Fruit fly (Drosophila melanogaster): Measurements from ENCODE around the gene CG7376.

Gene CG7376

dm6 chr3L:6138018-6138417 is 36.0 kb upstream of the CG7376 start, which contains the start of gene Lcp65Ae (continued):
- TF ChIP-seq pan (optimal IDR thresholded peaks at IDR 0.05) (no peak), pan (GFP tag; optimal IDR thresholded peaks at IDR 0.05 in 1 of 2, IDR thresholded peaks at IDR 0.05 in 1 of 2) (no peak), Sry-δ (GFP tag; optimal IDR thresholded peaks at IDR 0.05) (no peak), mirr (GFP tag; optimal IDR thresholded peaks at IDR 0.05) (no peak), CrebB (tag; optimal IDR thresholded peaks at IDR 0.05) (no peak), knrl (GFP tag; IDR thresholded peaks at IDR 0.05; ENCODE audit: partially characterized antibody) (no peak), CG2199 (GFP tag; IDR thresholded peaks at IDR 0.05) (no peak)

- TF ChIP-seq ato (GFP tag; IDR thresholded peaks at IDR 0.05; ENCODE audit: partially characterized antibody) (no peak), ems (GFP tag; optimal IDR thresholded peaks at IDR 0.05) (no peak), CG15073 (GFP tag; optimal IDR thresholded peaks at IDR 0.05) (no peak), CG11398 (GFP tag; optimal IDR thresholded peaks at IDR 0.05) (no peak), chinmo (GFP tag; IDR thresholded peaks at IDR 0.05; ENCODE audit: partially characterized antibody) (peak; percentile 79; the same call in 3 of the 4 replicates), abd-A (tag; optimal IDR thresholded peaks at IDR 0.05) (peak; percentile 62), vvl (GFP tag; IDR thresholded peaks at IDR 0.05) (peak; percentile 76), sd (tag; optimal IDR thresholded peaks at IDR 0.05) (peak; percentile 51), rib (GFP tag; IDR thresholded peaks at IDR 0.05) (peak; percentile 51; the same call in 1 of the 2 replicates)
Measured at dm6 chr3L:6138586-6138985, 35.5 kb upstream of the CG7376 start.

DNA sequence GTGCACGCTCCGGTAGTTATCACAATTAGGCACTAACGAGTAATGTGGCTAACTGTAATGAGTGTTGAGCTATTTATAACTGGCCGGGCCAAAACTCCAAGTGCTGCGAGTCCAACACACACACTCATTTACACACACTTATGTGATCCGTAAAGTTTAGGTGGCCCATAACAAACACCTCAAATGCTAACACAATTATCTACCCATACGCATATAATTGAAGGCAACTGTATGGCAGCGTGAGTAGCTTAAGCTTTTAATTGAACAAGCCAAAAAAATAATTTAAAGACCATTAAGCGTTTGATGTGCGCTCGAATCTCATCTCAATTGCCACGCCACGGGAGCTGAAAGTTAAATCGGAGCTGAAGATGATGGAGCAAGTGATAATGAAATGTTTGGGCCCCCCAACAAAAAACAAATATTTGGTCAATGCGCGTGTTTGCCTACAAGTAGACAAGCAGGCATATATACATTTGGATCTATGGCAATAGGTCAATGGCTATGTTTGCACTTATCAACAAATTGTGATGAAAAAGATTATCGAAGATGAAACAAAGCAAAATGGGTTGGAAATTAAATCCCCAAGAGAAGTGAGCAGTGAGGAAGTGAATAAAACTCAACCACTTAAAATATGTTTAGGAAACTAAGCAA is 34.0 kb upstream of the CG7376 start, which contains the start of gene Cpr65Av:
Gene Cpr65Av (minus strand): TSS at position 51 of the 651 bp plus-strand sequence.
- no peak for TF ChIP-seq fd102C (GFP tag; optimal IDR thresholded peaks at IDR 0.05)
- no peak for TF ChIP-seq Hr39 (optimal IDR thresholded peaks at IDR 0.05)
- no peak for TF ChIP-seq Xrp1 (GFP tag; IDR thresholded peaks at IDR 0.05)
- TF ChIP-seq CG3847 (GFP tag; IDR thresholded peaks at IDR 0.05), result no peak
- TF ChIP-seq CG13296 (GFP tag; optimal IDR thresholded peaks at IDR 0.05), result no peak
- no peak for TF ChIP-seq chm (GFP tag; IDR thresholded peaks at IDR 0.05)
- TF ChIP-seq Hmr (GFP tag; optimal IDR thresholded peaks at IDR 0.05), result no peak
- TF ChIP-seq twi (tag; optimal IDR thresholded peaks at IDR 0.05), result no peak
- TF ChIP-seq Nf-YA (GFP tag; IDR thresholded peaks at IDR 0.05), result peak; percentile 33; the same call in 1 of the 2 replicates
- no peak for TF ChIP-seq mam (GFP tag; optimal IDR thresholded peaks at IDR 0.05)
- TF ChIP-seq CG7556 (GFP tag; optimal IDR thresholded peaks at IDR 0.05), result no peak
- no peak for TF ChIP-seq dati (GFP tag; IDR thresholded peaks at IDR 0.05)
- TF ChIP-seq CG2116 (GFP tag; optimal IDR thresholded peaks at IDR 0.05), result no peak
- TF ChIP-seq CG1603 (tag; optimal IDR thresholded peaks at IDR 0.05), result peak; percentile 48
- TF ChIP-seq grau (tag; optimal IDR thresholded peaks at IDR 0.05), result no peak
- no peak for TF ChIP-seq Aef1 (GFP tag; IDR thresholded peaks at IDR 0.05)
- TF ChIP-seq CG4328 (GFP tag; optimal IDR thresholded peaks at IDR 0.05), result no peak
- no peak for TF ChIP-seq cato (GFP tag; optimal IDR thresholded peaks at IDR 0.05; ENCODE audit: borderline replicate concordance)
- TF ChIP-seq CG17186 (GFP tag; optimal IDR thresholded peaks at IDR 0.05), result no peak
- TF ChIP-seq vvl (GFP tag; IDR thresholded peaks at IDR 0.05), result no peak
- TF ChIP-seq usp (GFP tag; optimal IDR thresholded peaks at IDR 0.05), result no peak
- no peak for TF ChIP-seq slp2 (GFP tag; optimal IDR thresholded peaks at IDR 0.05)
- TF ChIP-seq BtbVII (GFP tag; optimal IDR thresholded peaks at IDR 0.05), result peak; percentile 5
- no peak for TF ChIP-seq gcm2 (GFP tag; optimal IDR thresholded peaks at IDR 0.05)
- no peak for TF ChIP-seq Hmx (GFP tag; optimal IDR thresholded peaks at IDR 0.05)
- TF ChIP-seq eyg (GFP tag; optimal IDR thresholded peaks at IDR 0.05), result no peak
- no peak for TF ChIP-seq ftz-f1 (GFP tag; optimal IDR thresholded peaks at IDR 0.05)
- no peak for TF ChIP-seq CG18764 (GFP tag; optimal IDR thresholded peaks at IDR 0.05)
- TF ChIP-seq mirr (GFP tag; optimal IDR thresholded peaks at IDR 0.05), result peak; percentile 28
- TF ChIP-seq CG3281 (GFP tag; optimal IDR thresholded peaks at IDR 0.05), result no peak
- no peak for TF ChIP-seq bigmax (GFP tag; optimal IDR thresholded peaks at IDR 0.05)
- no peak for TF ChIP-seq CG14667 (GFP tag; IDR thresholded peaks at IDR 0.05)
- TF ChIP-seq CG3995 (GFP tag; optimal IDR thresholded peaks at IDR 0.05), result no peak
- peak; percentile 20 for TF ChIP-seq CG1529 (GFP tag; optimal IDR thresholded peaks at IDR 0.05)
- TF ChIP-seq Optix (GFP tag; IDR thresholded peaks at IDR 0.05), result no peak
